Worm (Caenorhabditis elegans) whole organism, L4 larva: ENCODE measurements around the gene srx-78.

ENCODE experiments used
- ZK337.2 ChIP-seq: fragments of 200-800 bp; sonication (Bioruptor generic); IDR thresholded peaks from 2 replicates; pipeline ENCODE4 v1.3.6; 2022; ENCODE audit warnings: missing genetic modification reagents, missing genetic modification characterization, missing compliant biosample characterization
- mxl-3 ChIP-seq: fragments of 200-800 bp; sonication (Bioruptor generic); optimal IDR thresholded peaks from 2 replicates; lab custom pipeline; 2018; ENCODE audit warnings: mild to moderate bottlenecking, missing genetic modification characterization, missing compliant biosample characterization
- nhr-237 ChIP-seq: sonication (generic microtip); optimal IDR thresholded peaks from 2 replicates; lab custom pipeline; 2017; ENCODE audit warnings: missing biosample characterization, missing genetic modification characterization
- zag-1 ChIP-seq: fragments of 150-350 bp; optimal IDR thresholded peaks from 2 replicates; lab custom pipeline; 2014; ENCODE audit warnings: missing biosample characterization, missing genetic modification characterization
- ztf-7 ChIP-seq: fragments of 150-350 bp; optimal IDR thresholded peaks from 2 replicates; lab custom pipeline; 2014; ENCODE audit warnings: missing biosample characterization, missing genetic modification characterization

DNA sequence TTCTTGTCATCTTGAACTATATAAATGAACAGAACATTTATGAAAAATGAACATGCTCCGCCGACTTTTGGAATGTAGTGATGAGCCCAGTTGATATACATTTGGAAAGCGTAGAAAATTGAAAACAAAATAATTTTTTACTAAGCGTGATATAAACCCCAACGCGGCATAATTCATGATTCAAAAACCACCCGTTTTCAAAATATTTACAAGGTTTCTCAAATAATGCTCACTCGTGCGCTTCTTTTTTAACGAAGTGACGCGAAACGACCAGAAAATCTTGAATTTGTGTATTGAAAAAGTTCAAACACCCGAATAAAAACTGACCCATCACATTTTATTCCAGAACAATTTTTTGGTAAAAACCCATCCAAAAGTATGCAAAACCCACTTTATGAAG is 32.6 kb downstream of the srx-78 start, which contains the start of gene srj-27:
- TF ChIP-seq ZK337.2 (GFP tag; lab: Robert Waterston, UW): no peak
- no peak for TF ChIP-seq zag-1 (tag; lab: Kevin White, UChicago)
- TF ChIP-seq mxl-3: no peak
- no peak for TF ChIP-seq ztf-7
- TF ChIP-seq nhr-237 (tag; lab: Kevin White, UChicago): no peak
